ENCODE assay signal across 4 worm cellular contexts in the genomic region with DNA sequence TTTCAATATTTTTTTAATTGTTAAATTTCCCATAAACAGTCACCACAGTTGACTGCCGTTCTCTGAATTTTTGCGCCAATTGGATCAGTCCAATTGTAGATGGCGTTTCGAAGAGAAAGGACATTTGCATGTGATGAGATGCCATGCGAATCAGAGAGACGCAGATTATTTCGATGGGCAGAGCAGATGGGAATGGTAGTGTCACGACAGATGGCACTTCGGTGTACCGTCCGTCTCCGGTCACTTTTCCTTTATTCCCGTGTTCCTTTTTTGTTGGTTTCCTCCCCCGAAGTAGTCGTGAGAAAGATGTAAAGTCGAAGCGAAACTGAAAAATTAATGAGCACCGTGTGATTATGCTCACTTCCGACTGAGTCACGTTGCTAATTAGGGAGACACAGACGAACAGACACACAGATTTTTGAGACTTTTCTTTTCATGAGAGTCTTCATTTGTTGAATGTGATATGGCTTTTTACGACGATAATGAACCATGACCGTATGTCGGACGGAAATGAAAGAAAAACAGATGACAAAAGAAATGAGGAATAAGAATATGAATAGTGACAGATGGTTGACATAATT.
TF ChIP-seq lines count a peak whose summit lies in the region.

No protein-coding gene starts in this region.

TF ChIP-seq in whole organism, L1 larva, 84 proteins besides CTCF, POLR2A, EP300 and RAD21 (continues in another document):
- TF ChIP-seq aly-2 (tag; optimal IDR thresholded peaks at IDR 0.05; lab: Kevin White, UChicago) (no peak), ceh-88 (GFP tag; IDR thresholded peaks at IDR 0.05; lab: Robert Waterston, UW) (no peak), alr-1 (tag; optimal IDR thresholded peaks at IDR 0.05; lab: Kevin White, UChicago; ENCODE audit: borderline replicate concordance) (no peak), zag-1 (tag; optimal IDR thresholded peaks at IDR 0.05; lab: Kevin White, UChicago) (no peak), mep-1 (tag; optimal IDR thresholded peaks at IDR 0.05; lab: Kevin White, UChicago) (no peak), unc-86 (tag; optimal IDR thresholded peaks at IDR 0.05; lab: Kevin White, UChicago) (peak; percentile 58), sptf-1 (tag; optimal IDR thresholded peaks at IDR 0.05; lab: Kevin White, UChicago) (no peak), irx-1 (tag; optimal IDR thresholded peaks at IDR 0.05; lab: Kevin White, UChicago) (no peak), C34B4.2 (tag; optimal IDR thresholded peaks at IDR 0.05; lab: Kevin White, UChicago) (no peak), ceh-82 (tag; optimal IDR thresholded peaks at IDR 0.05; lab: Kevin White, UChicago) (no peak), tbx-2 (tag; optimal IDR thresholded peaks at IDR 0.05; lab: Kevin White, UChicago) (no peak), lin-14 (GFP tag; optimal IDR thresholded peaks at IDR 0.05; lab: Kevin White, UChicago) (peak; percentile 65), fkh-8 (tag; optimal IDR thresholded peaks at IDR 0.05; lab: Kevin White, UChicago) (peak; percentile 29), lin-35 (GFP tag; optimal IDR thresholded peaks at IDR 0.05; lab: Kevin White, UChicago) (no peak), unc-62 (GFP tag; optimal IDR thresholded peaks at IDR 0.05; lab: Kevin White, UChicago) (no peak), mdl-1 (tag; optimal IDR thresholded peaks at IDR 0.05; lab: Kevin White, UChicago) (no peak), dpl-1 (GFP tag; optimal IDR thresholded peaks at IDR 0.05; lab: Kevin White, UChicago) (no peak), egl-27 (tag; optimal IDR thresholded peaks at IDR 0.05; lab: Kevin White, UChicago) (no peak), mef-2 (tag; optimal IDR thresholded peaks at IDR 0.05; lab: Kevin White, UChicago) (no peak), ztf-11 (tag; optimal IDR thresholded peaks at IDR 0.05; lab: Kevin White, UChicago) (peak in 1 of 2 experiments; percentile 45), egl-13 (tag; optimal IDR thresholded peaks at IDR 0.05; lab: Kevin White, UChicago) (peak; percentile 6), nhr-85 (tag; lab: Kevin White, UChicago) (no peak)

TF ChIP-seq in whole organism, L4 larva, 104 proteins besides CTCF, POLR2A, EP300 and RAD21:
- TF ChIP-seq dmd-6 (GFP tag; IDR thresholded peaks at IDR 0.05; lab: Robert Waterston, UW) (no peak), Y48G9A.11 (GFP tag; IDR thresholded peaks at IDR 0.05; lab: Robert Waterston, UW) (no peak), T20F7.1 (GFP tag; optimal IDR thresholded peaks at IDR 0.05; lab: Kevin White, UChicago) (no peak), nhr-48 (tag; optimal IDR thresholded peaks at IDR 0.05; lab: Kevin White, UChicago) (no peak), dmd-8 (GFP tag; IDR thresholded peaks at IDR 0.05; lab: Robert Waterston, UW) (0 out of 2 replicates have a peak, but pooled peaks have one; percentile 42), hif-1 (tag; optimal IDR thresholded peaks at IDR 0.05; lab: Kevin White, UChicago) (no peak)

TF ChIP-seq in whole organism, late embryonic, 69 proteins besides CTCF, POLR2A, EP300 and RAD21:
- TF ChIP-seq gmeb-2 (tag; optimal IDR thresholded peaks at IDR 0.05; lab: Kevin White, UChicago) (no peak), unc-42 (tag; optimal IDR thresholded peaks at IDR 0.05; lab: Kevin White, UChicago) (peak; percentile 3), K09A11.1 (tag; optimal IDR thresholded peaks at IDR 0.05; lab: Kevin White, UChicago; ENCODE audit: insufficient read depth) (no peak), fkh-10 (GFP tag; optimal IDR thresholded peaks at IDR 0.05; lab: Kevin White, UChicago) (no peak), ceh-31 (tag; optimal IDR thresholded peaks at IDR 0.05; lab: Kevin White, UChicago) (peak; percentile 37), nfya-1 (tag; optimal IDR thresholded peaks at IDR 0.05; lab: Kevin White, UChicago) (peak; percentile 20), hlh-30 (tag; optimal IDR thresholded peaks at IDR 0.05; lab: Kevin White, UChicago; ENCODE audit: insufficient read depth) (peak; percentile 13), ttx-3 (tag; optimal IDR thresholded peaks at IDR 0.05; lab: Kevin White, UChicago) (peak; percentile 64)

TF ChIP-seq in whole organism, mixed stage, embryonic, 35 proteins besides CTCF, POLR2A, EP300 and RAD21:
- TF ChIP-seq unc-120 (tag; optimal IDR thresholded peaks at IDR 0.05; lab: Kevin White, UChicago; ENCODE audit: poor library complexity, severe bottlenecking) = no peak
- TF ChIP-seq ces-1 (GFP tag; optimal IDR thresholded peaks at IDR 0.05; lab: Kevin White, UChicago) = peak; percentile 49
- TF ChIP-seq mls-2 (tag; optimal IDR thresholded peaks at IDR 0.05; lab: Kevin White, UChicago) = peak; percentile 7
- TF ChIP-seq lin-32 (GFP tag; optimal IDR thresholded peaks at IDR 0.05; lab: Kevin White, UChicago) = peak; percentile 96
- TF ChIP-seq mep-1 (tag; optimal IDR thresholded peaks at IDR 0.05; lab: Kevin White, UChicago) = peak; percentile 12
- peak; percentile 92 for TF ChIP-seq cnd-1 (tag; optimal IDR thresholded peaks at IDR 0.05; lab: Kevin White, UChicago)
- TF ChIP-seq zip-8 (tag; optimal IDR thresholded peaks at IDR 0.05; lab: Kevin White, UChicago) = no peak
- TF ChIP-seq nhr-2 (tag; optimal IDR thresholded peaks at IDR 0.05; lab: Kevin White, UChicago) = peak; percentile 95
- TF ChIP-seq sptf-1 (tag; optimal IDR thresholded peaks at IDR 0.05; lab: Kevin White, UChicago) = peak; percentile 29
